Worm (Caenorhabditis elegans) whole organism, late embryonic: ENCODE data around the gene Y73B6BL.289.

ENCODE experiments used
- C08G9.2 ChIP-seq: sonication (generic microtip); optimal IDR thresholded peaks from 2 replicates; lab custom pipeline; 2016; ENCODE audit warnings: mild to moderate bottlenecking, missing genetic modification characterization, moderate library complexity, missing compliant biosample characterization
- C38D4.7 ChIP-seq: fragments of 200-800 bp; sonication (Bioruptor generic); optimal IDR thresholded peaks from 2 replicates; lab custom pipeline; 2018; ENCODE audit warnings: mild to moderate bottlenecking, missing genetic modification characterization, moderate library complexity, missing compliant biosample characterization
- K02D7.2 ChIP-seq: sonication (generic microtip); optimal IDR thresholded peaks from 2 replicates; lab custom pipeline; 2017; ENCODE audit warnings: mild to moderate bottlenecking, missing genetic modification characterization, missing compliant biosample characterization
- Y22D7AL.16 ChIP-seq: sonication (generic microtip); optimal IDR thresholded peaks from 2 replicates; lab custom pipeline; 2016; ENCODE audit warnings: missing genetic modification characterization, missing compliant biosample characterization
- ceh-19 ChIP-seq: fragments of 200-800 bp; sonication (Bioruptor generic); optimal IDR thresholded peaks from 2 replicates; lab custom pipeline; 2018; ENCODE audit warnings: mild to moderate bottlenecking, missing genetic modification characterization, missing compliant biosample characterization
- ceh-2 ChIP-seq: sonication (generic microtip); optimal IDR thresholded peaks from 2 replicates; lab custom pipeline; 2016; ENCODE audit warnings: missing genotype, missing genetic modification characterization, missing compliant biosample characterization
- ceh-22 ChIP-seq: sonication (generic microtip); optimal IDR thresholded peaks from 2 replicates; lab custom pipeline; 2017; ENCODE audit warnings: missing biosample characterization, missing genetic modification characterization
- ceh-24 ChIP-seq: sonication (generic microtip); optimal IDR thresholded peaks from 2 replicates; lab custom pipeline; 2016; ENCODE audit warnings: mild to moderate bottlenecking, missing genetic modification characterization, missing compliant biosample characterization
- ceh-34 ChIP-seq: sonication (generic microtip); optimal IDR thresholded peaks from 2 replicates; lab custom pipeline; 2016; ENCODE audit warnings: mild to moderate bottlenecking, missing genetic modification characterization, missing compliant biosample characterization
- ceh-48 ChIP-seq: sonication (generic microtip); optimal IDR thresholded peaks from 2 replicates; lab custom pipeline; 2016; ENCODE audit warnings: missing genetic modification characterization, inconsistent platforms, missing compliant biosample characterization
- ceh-6 ChIP-seq: fragments of 200-800 bp; sonication (Bioruptor generic); optimal IDR thresholded peaks from 2 replicates; lab custom pipeline; 2018; ENCODE audit warnings: mild to moderate bottlenecking, missing genetic modification characterization, missing compliant biosample characterization
- che-1 ChIP-seq: sonication (generic microtip); optimal IDR thresholded peaks from 2 replicates; lab custom pipeline; 2016; ENCODE audit warnings: mild to moderate bottlenecking, missing genetic modification characterization, missing compliant biosample characterization
- dmd-4 ChIP-seq: sonication (generic microtip); optimal IDR thresholded peaks from 2 replicates; lab custom pipeline; 2016; ENCODE audit warnings: borderline replicate concordance, missing genetic modification characterization, missing compliant biosample characterization
- dve-1 ChIP-seq: sonication (generic microtip); optimal IDR thresholded peaks from 2 replicates; lab custom pipeline; 2017; ENCODE audit warnings: antibody characterized with exemption, mild to moderate bottlenecking, missing genetic modification characterization, missing compliant biosample characterization
- fax-1 ChIP-seq: sonication (generic microtip); optimal IDR thresholded peaks from 2 replicates; lab custom pipeline; 2016; ENCODE audit warnings: missing genotype, missing genetic modification characterization, missing compliant biosample characterization
- fkh-10 ChIP-seq: fragments of 150-350 bp; optimal IDR thresholded peaks from 2 replicates; lab custom pipeline; 2014; ENCODE audit warnings: missing biosample characterization, missing genetic modification reagents, missing genetic modification characterization
- fkh-6 ChIP-seq: sonication (generic microtip); optimal IDR thresholded peaks from 2 replicates; lab custom pipeline; 2016; ENCODE audit warnings: missing genetic modification characterization, missing compliant biosample characterization
- hlh-13 ChIP-seq: fragments of 200-800 bp; sonication (Bioruptor generic); optimal IDR thresholded peaks from 2 replicates; lab custom pipeline; 2018; ENCODE audit warnings: mild to moderate bottlenecking, missing genetic modification characterization, missing compliant biosample characterization
- hlh-15 ChIP-seq: sonication (generic microtip); optimal IDR thresholded peaks from 2 replicates; lab custom pipeline; 2016; ENCODE audit warnings: missing genetic modification characterization, missing compliant biosample characterization
- hlh-30 ChIP-seq: sonication (generic microtip); optimal IDR thresholded peaks from 2 replicates; lab custom pipeline; 2017; ENCODE audit warnings: antibody characterized with exemption, missing genetic modification characterization, missing compliant biosample characterization; ENCODE audit not compliant: insufficient read depth
- hlh-8 ChIP-seq: sonication (generic microtip); optimal IDR thresholded peaks from 2 replicates; lab custom pipeline; 2016; ENCODE audit warnings: missing genotype, missing genetic modification characterization, missing compliant biosample characterization
- lim-6 ChIP-seq: sonication (generic microtip); optimal IDR thresholded peaks from 2 replicates; lab custom pipeline; 2016; ENCODE audit warnings: missing genetic modification characterization, missing compliant biosample characterization
- madf-2 ChIP-seq: sonication (generic microtip); optimal IDR thresholded peaks from 2 replicates; lab custom pipeline; 2017; ENCODE audit warnings: missing genetic modification characterization, missing compliant biosample characterization
- mec-3 ChIP-seq: sonication (generic microtip); optimal IDR thresholded peaks from 2 replicates; lab custom pipeline; 2016; ENCODE audit warnings: borderline replicate concordance, missing genetic modification characterization, missing compliant biosample characterization
- nfya-1 ChIP-seq: sonication (generic microtip); optimal IDR thresholded peaks from 2 replicates; lab custom pipeline; 2017; ENCODE audit warnings: missing genetic modification characterization, mild to moderate bottlenecking, missing compliant biosample characterization, antibody characterized with exemption, moderate library complexity
- nhr-11 ChIP-seq: fragments of 150-350 bp; optimal IDR thresholded peaks from 2 replicates; lab custom pipeline; 2014; ENCODE audit warnings: missing biosample characterization, missing genetic modification characterization
- nhr-232 ChIP-seq: sonication (generic microtip); optimal IDR thresholded peaks from 2 replicates; lab custom pipeline; 2016; ENCODE audit warnings: missing genetic modification characterization, missing compliant biosample characterization
- npax-4 ChIP-seq: sonication (generic microtip); optimal IDR thresholded peaks from 2 replicates; lab custom pipeline; 2016; ENCODE audit warnings: missing genetic modification characterization, missing compliant biosample characterization
- odd-2 ChIP-seq: sonication (generic microtip); optimal IDR thresholded peaks from 2 replicates; lab custom pipeline; 2017; ENCODE audit warnings: antibody characterized with exemption, mild to moderate bottlenecking, missing genetic modification characterization, missing compliant biosample characterization
- pat-9 ChIP-seq: fragments of 200-800 bp; sonication (Bioruptor generic); optimal IDR thresholded peaks from 2 replicates; lab custom pipeline; 2018; ENCODE audit warnings: mild to moderate bottlenecking, missing genetic modification characterization, moderate library complexity, missing compliant biosample characterization
- pax-1 ChIP-seq: fragments of 150-350 bp; optimal IDR thresholded peaks from 2 replicates; lab custom pipeline; 2014; ENCODE audit warnings: missing biosample characterization, missing genetic modification characterization
- pha-2 ChIP-seq: sonication (generic microtip); optimal IDR thresholded peaks from 2 replicates; lab custom pipeline; 2017; ENCODE audit warnings: mild to moderate bottlenecking, missing genetic modification characterization, missing compliant biosample characterization
- pha-4 ChIP-seq: fragments of 150-350 bp; optimal IDR thresholded peaks from 2 replicates; lab custom pipeline; 2018; ENCODE audit warnings: missing biosample characterization, missing genetic modification reagents, missing genetic modification characterization
- sdc-2 ChIP-seq: sonication (generic microtip); optimal IDR thresholded peaks from 2 replicates; lab custom pipeline; 2016; ENCODE audit warnings: missing genotype, missing genetic modification characterization, missing compliant biosample characterization
- sox-2 ChIP-seq: fragments of 200-800 bp; sonication (Bioruptor generic); IDR thresholded peaks from 2 replicates; pipeline ENCODE4 v1.3.6; 2022; ENCODE audit warnings: missing genetic modification reagents, missing genetic modification characterization, missing compliant biosample characterization
- sox-4 ChIP-seq: sonication (generic microtip); optimal IDR thresholded peaks from 2 replicates; lab custom pipeline; 2017; ENCODE audit warnings: mild to moderate bottlenecking, missing genetic modification characterization, inconsistent platforms, missing compliant biosample characterization
- syd-9 ChIP-seq: sonication (generic microtip); optimal IDR thresholded peaks from 2 replicates; lab custom pipeline; 2016; ENCODE audit warnings: mild to moderate bottlenecking, missing genetic modification characterization, moderate library complexity, missing compliant biosample characterization
- tbx-2 ChIP-seq: sonication (generic microtip); optimal IDR thresholded peaks from 2 replicates; lab custom pipeline; 2016; ENCODE audit warnings: missing genetic modification characterization, missing compliant biosample characterization
- unc-3 ChIP-seq, 2 experiments: fragments of 200-800 bp in 1 of 2; sonication (Bioruptor generic) in 1 of 2; sonication (generic microtip) in 1 of 2; conservative IDR thresholded peaks in 1 of 2; optimal IDR thresholded peaks in 1 of 2; 2 replicates each; pipeline versions ENCODE4 v1.3.6 to Lab custom; 2016 to 2022; ENCODE audit warnings: missing compliant biosample characterization in 2 of 2, missing genetic modification characterization in 2 of 2, missing genetic modification reagents in 1 of 2
- unc-42 ChIP-seq: sonication (generic microtip); optimal IDR thresholded peaks from 2 replicates; lab custom pipeline; 2016; ENCODE audit warnings: missing genotype, missing genetic modification characterization, missing compliant biosample characterization
- unc-86 ChIP-seq: sonication (generic microtip); optimal IDR thresholded peaks from 2 replicates; lab custom pipeline; 2016; ENCODE audit warnings: missing genetic modification characterization, missing compliant biosample characterization

Y73B6BL.289 gene

DNA sequence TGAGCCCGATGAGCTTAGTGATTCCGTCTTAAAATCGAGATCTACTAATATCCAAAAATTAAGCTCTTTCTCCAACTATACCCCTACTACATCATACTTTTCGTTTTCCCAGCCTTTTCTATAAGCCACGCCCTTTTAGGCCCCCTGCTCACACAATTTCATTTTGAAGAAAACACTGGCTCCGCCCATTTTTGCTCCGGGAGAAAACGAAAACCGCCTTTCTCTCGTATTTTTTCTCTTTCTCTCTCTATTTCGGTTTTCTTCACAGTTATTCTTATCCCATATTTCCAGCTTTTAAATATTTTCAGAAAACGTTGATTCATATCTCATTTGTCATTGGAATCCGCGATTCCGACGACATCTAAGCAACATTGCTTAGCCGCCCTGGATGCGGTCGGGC is 14.4 kb downstream of the Y73B6BL.289 start, which contains the start of gene Y73B6BL.47:
Y73B6BL.47 (plus strand) TSS at position 301 of the 400 bp plus-strand sequence.
- peak; percentile 13 for TF ChIP-seq unc-42 (tag; lab: Kevin White, UChicago)
- no peak for TF ChIP-seq fax-1 (tag; lab: Kevin White, UChicago)
- TF ChIP-seq, all 69 proteins: peak for 1

DNA sequence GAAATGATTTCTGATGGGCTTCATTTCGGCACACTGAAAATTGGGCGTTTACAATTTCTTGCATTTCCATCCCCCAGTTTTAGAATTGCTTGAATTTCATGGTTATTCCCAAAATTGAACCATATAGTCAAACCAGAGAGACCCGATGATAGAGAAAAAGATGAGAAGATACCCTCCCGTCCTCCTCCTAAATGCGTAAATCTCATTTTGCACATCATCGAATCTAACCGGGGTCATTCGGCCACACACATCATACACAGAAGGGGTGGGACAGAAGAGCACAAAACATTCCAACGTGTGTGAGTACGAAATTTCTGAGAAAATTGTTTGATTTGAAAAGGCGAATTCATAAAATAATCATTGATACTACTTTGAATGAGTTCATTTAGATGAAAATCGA is 16.3 kb downstream of the Y73B6BL.289 start:
- TF ChIP-seq npax-4 (no peak), unc-42 (tag; lab: Kevin White, UChicago) (peak; percentile 90)
- TF ChIP-seq, all 69 proteins: peak for 1

DNA sequence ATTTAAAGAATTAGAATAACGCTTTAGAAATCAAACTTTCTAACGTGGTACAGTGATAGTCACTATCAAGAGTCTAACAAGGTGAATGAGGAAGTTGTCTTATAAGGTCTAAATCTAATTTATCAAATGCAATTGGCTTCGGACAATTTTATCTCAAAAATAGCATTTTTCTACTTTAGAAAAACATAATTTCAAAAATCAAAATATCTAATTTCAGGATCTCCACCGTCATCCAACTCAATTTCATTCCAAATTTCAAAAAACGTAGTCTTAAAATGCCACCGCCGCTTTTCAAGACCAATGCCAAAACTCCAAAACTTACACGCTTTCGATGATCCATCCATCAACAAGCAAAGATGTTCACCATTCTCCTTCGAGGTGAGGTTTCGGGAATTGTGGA is 17.7 kb downstream of the Y73B6BL.289 start, which contains the start of gene Y73B6BL.270:
Y73B6BL.270 (plus strand) TSS at position 301 of the 400 bp plus-strand sequence.
- no peak for TF ChIP-seq syd-9 (tag; lab: Kevin White, UChicago)
- TF ChIP-seq fkh-6 (tag; lab: Kevin White, UChicago) = no peak
- no peak for TF ChIP-seq dmd-4 (tag; lab: Kevin White, UChicago)
- no peak for TF ChIP-seq npax-4
- no peak for TF ChIP-seq ceh-24 (tag; lab: Kevin White, UChicago)
- TF ChIP-seq unc-86 (tag; lab: Kevin White, UChicago) = no peak
- no peak for TF ChIP-seq pat-9
- TF ChIP-seq nhr-11 (tag; lab: Kevin White, UChicago) = no peak
- TF ChIP-seq madf-2 (tag; lab: Kevin White, UChicago) = no peak
- TF ChIP-seq sox-2 (GFP tag; lab: Robert Waterston, UW) = no peak

DNA sequence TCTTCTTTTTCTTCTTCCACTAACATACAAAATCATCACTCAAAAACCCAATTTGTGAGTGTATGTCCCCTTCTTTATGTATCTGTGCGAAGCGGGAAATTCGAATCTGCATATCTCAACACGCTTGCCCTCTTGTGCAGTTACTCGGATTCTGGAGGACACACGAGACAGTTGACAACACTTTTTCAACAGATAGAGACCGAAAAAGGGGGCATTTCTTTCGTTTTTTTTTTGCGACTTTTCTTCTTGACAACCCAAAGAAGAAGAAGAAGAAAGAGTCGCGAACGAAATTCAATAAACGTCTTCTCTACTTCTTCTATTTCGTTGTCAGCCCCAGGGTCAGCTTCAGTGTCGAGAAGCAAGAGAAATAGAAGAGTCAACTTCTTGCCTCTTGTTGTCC is 18.7 kb downstream of the Y73B6BL.289 start:
- TF ChIP-seq unc-3 (GFP tag; conservative IDR thresholded peaks at IDR 0.05; lab: Robert Waterston, UW) (no peak), unc-3 (tag; optimal IDR thresholded peaks at IDR 0.05; lab: Kevin White, UChicago) (no peak), madf-2 (tag; lab: Kevin White, UChicago) (no peak), nfya-1 (tag; lab: Kevin White, UChicago) (no peak), syd-9 (tag; lab: Kevin White, UChicago) (no peak), fax-1 (tag; lab: Kevin White, UChicago) (no peak), lim-6 (tag; lab: Kevin White, UChicago) (no peak), fkh-10 (GFP tag; lab: Kevin White, UChicago) (peak; percentile 36), ceh-6 (GFP tag; lab: Kevin White, UChicago) (no peak), pha-4 (no peak), unc-42 (tag; lab: Kevin White, UChicago) (peak; percentile 94), sox-4 (tag; lab: Kevin White, UChicago) (no peak), ceh-2 (tag; lab: Kevin White, UChicago) (no peak), ceh-22 (tag; lab: Kevin White, UChicago) (no peak), dve-1 (no peak), ceh-19 (GFP tag; lab: Kevin White, UChicago) (no peak)

DNA sequence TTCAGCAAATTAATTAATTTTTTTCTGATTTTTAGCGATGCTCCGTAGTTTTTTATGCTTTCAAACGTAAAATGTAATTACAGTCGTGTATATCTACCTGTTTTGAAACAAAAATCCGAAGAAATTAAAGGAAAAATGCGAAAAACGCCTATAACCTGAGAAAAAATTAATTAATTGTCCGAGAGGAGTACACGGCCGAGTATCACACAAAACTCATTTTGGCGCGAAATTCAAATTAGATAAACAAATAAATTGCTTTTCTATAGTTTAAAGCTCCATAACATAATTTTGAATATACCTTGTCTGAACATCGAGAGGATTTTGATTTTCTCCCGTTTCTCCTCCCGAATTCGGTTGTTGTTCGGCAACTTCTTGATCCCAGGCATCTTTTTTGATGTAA is 22.2 kb downstream of the Y73B6BL.289 start:
- TF ChIP-seq ceh-22 (tag; lab: Kevin White, UChicago) = no peak
- TF ChIP-seq odd-2 (tag; lab: Kevin White, UChicago) = no peak
- no peak for TF ChIP-seq hlh-15 (tag; lab: Kevin White, UChicago)
- no peak for TF ChIP-seq pat-9
- no peak for TF ChIP-seq nhr-232
- peak; percentile 42 for TF ChIP-seq C08G9.2
- no peak for TF ChIP-seq ceh-19 (GFP tag; lab: Kevin White, UChicago)
- TF ChIP-seq K02D7.2 (tag; lab: Kevin White, UChicago) = no peak
- no peak for TF ChIP-seq pha-2 (tag; lab: Kevin White, UChicago)
- TF ChIP-seq madf-2 (tag; lab: Kevin White, UChicago) = no peak
- TF ChIP-seq hlh-8 (tag; lab: Kevin White, UChicago) = no peak
- no peak for TF ChIP-seq Y22D7AL.16 (tag; lab: Kevin White, UChicago)
- peak; percentile 13 for TF ChIP-seq tbx-2 (tag; lab: Kevin White, UChicago)
- TF ChIP-seq unc-3 (GFP tag; conservative IDR thresholded peaks at IDR 0.05; lab: Robert Waterston, UW) = no peak
- no peak for TF ChIP-seq unc-3 (tag; optimal IDR thresholded peaks at IDR 0.05; lab: Kevin White, UChicago)
- no peak for TF ChIP-seq hlh-30 (tag; lab: Kevin White, UChicago)
- no peak for TF ChIP-seq mec-3 (tag; lab: Kevin White, UChicago)
- no peak for TF ChIP-seq ceh-34 (tag; lab: Kevin White, UChicago)
- no peak for TF ChIP-seq pax-1 (tag; lab: Kevin White, UChicago)
- no peak for TF ChIP-seq C38D4.7 (GFP tag; lab: Kevin White, UChicago)
- no peak for TF ChIP-seq ceh-48 (tag; lab: Kevin White, UChicago)
- no peak for TF ChIP-seq che-1 (tag; lab: Kevin White, UChicago)
- TF ChIP-seq sdc-2 = no peak
- no peak for TF ChIP-seq sox-2 (GFP tag; lab: Robert Waterston, UW)
- no peak for TF ChIP-seq fkh-10 (GFP tag; lab: Kevin White, UChicago)
- TF ChIP-seq hlh-13 (GFP tag; lab: Kevin White, UChicago) = no peak
- TF ChIP-seq syd-9 (tag; lab: Kevin White, UChicago) = no peak
- no peak for TF ChIP-seq lim-6 (tag; lab: Kevin White, UChicago)
- TF ChIP-seq unc-42 (tag; lab: Kevin White, UChicago) = peak; percentile 43
